Worm (Caenorhabditis elegans): ENCODE measurements around the gene T25E12.6.

DNA sequence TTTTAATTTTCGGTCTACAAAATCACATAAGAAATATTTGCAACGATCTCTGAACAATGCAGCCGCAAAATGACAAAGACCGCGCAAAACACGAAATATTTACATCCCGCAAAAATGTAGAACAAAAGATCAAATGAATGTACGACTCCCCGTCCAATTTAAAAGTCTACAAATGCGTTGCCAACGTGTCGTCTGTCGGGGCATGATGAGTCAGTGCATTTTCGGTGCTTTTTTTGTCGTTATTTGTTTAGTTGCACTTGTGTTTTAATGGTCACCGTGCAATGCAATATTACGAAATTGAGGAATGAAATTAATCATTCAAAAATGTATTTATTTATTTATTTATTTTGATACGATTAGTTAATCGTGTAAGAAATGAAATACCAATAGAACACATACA, 17.6 kb upstream of the T25E12.6 start:
- TF ChIP-seq F13H6.1 (tag; optimal IDR thresholded peaks at IDR 0.05) (no peak), egl-27 (tag; optimal IDR thresholded peaks at IDR 0.05) (no peak), unc-39 (tag; optimal IDR thresholded peaks at IDR 0.05) (no peak), ZK546.5 (tag; optimal IDR thresholded peaks at IDR 0.05) (no peak), zag-1 (tag; optimal IDR thresholded peaks at IDR 0.05) (no peak), ztf-11 (tag; optimal IDR thresholded peaks at IDR 0.05) (no peak), lin-39 (tag; optimal IDR thresholded peaks at IDR 0.05) (no peak), alr-1 (tag; optimal IDR thresholded peaks at IDR 0.05) (no peak), fos-1 (tag; optimal IDR thresholded peaks at IDR 0.05) (peak; percentile 41), nhr-77 (tag; optimal IDR thresholded peaks at IDR 0.05) (no peak), unc-62 (GFP tag; optimal IDR thresholded peaks at IDR 0.05) (no peak), unc-55 (GFP tag; optimal IDR thresholded peaks at IDR 0.05) (no peak), nhr-237 (tag; optimal IDR thresholded peaks at IDR 0.05) (no peak), nhr-25 (tag; optimal IDR thresholded peaks at IDR 0.05) (no peak)
